Worm (Caenorhabditis elegans) whole organism, midembryonic: ENCODE results near the gene K09H11.9.

Source experiments
- cog-1 ChIP-seq: sonication (generic microtip); optimal IDR thresholded peaks from 2 replicates; lab custom pipeline; 2016; ENCODE audit warnings: missing genetic modification characterization, missing compliant biosample characterization
- flt-1 ChIP-seq: fragments of 200-800 bp; sonication (Bioruptor generic); IDR thresholded peaks from 2 replicates; pipeline ENCODE4 v1.3.6; 2022; ENCODE audit warnings: missing genetic modification characterization, missing compliant biosample characterization
- med-1 ChIP-seq: sonication (generic microtip); optimal IDR thresholded peaks from 2 replicates; lab custom pipeline; 2017; ENCODE audit warnings: missing genetic modification characterization, mild to moderate bottlenecking, missing compliant biosample characterization, antibody characterized with exemption, missing genetic modification reagents; ENCODE audit not compliant: insufficient read depth
- ref-1 ChIP-seq: fragments of 200-800 bp; sonication (Bioruptor generic); conservative IDR thresholded peaks from 2 replicates; pipeline ENCODE4 v1.3.6; 2022; ENCODE audit warnings: missing genetic modification reagents, missing genetic modification characterization, missing compliant biosample characterization
- ztf-23 ChIP-seq: fragments of 200-800 bp; sonication (Bioruptor generic); IDR thresholded peaks from 2 replicates; pipeline ENCODE4 v1.3.6; 2022; ENCODE audit warnings: missing genetic modification reagents, missing genetic modification characterization, missing compliant biosample characterization
- ztf-29 ChIP-seq: fragments of 200-800 bp; sonication (Bioruptor generic); IDR thresholded peaks from 2 replicates; pipeline ENCODE4 v1.3.6; 2022; ENCODE audit warnings: missing genetic modification reagents, missing genetic modification characterization, missing compliant biosample characterization

DNA sequence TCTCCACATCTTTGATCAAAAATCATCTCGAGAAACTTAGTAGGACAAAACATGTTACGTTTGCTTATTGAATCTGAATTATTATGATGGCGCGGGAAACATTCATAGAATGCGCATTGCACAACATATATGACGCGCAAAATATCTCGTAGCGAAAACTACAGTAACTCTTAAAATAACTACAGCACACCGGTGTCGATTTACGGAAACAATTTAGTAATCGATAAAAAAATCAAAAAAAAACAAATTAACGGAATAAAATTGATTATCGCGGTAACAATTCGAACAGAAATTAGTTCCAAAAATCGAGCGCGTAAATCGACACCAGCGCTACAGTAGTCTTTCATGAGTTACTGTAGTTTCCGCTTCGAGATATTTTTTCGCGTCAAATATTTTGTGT is 5.7 kb upstream of the K09H11.9 start:
- no peak for TF ChIP-seq ztf-23 (GFP tag; lab: Robert Waterston, UW)
- TF ChIP-seq ztf-29 (GFP tag; lab: Robert Waterston, UW) = no peak
- no peak for TF ChIP-seq flt-1
- TF ChIP-seq ref-1 (GFP tag; lab: Robert Waterston, UW) = no peak
- no peak for TF ChIP-seq cog-1 (tag; lab: Kevin White, UChicago)
- TF ChIP-seq med-1 (GFP tag; lab: Kevin White, UChicago) = no peak
